Worm (Caenorhabditis elegans): ENCODE results near the gene clc-29.

clc-29 gene

ce11 chrIII:8300860-8301396, 46.8 kb downstream of the clc-29 start:
- TF ChIP-seq unc-39 (tag; optimal IDR thresholded peaks at IDR 0.05) (no peak), saeg-2 (GFP tag; IDR thresholded peaks at IDR 0.05) (no peak)

- peak; percentile 50 for TF ChIP-seq dve-1 (tag; optimal IDR thresholded peaks at IDR 0.05; ENCODE audit: insufficient read depth)
- TF ChIP-seq fkh-10 (GFP tag; optimal IDR thresholded peaks at IDR 0.05): no peak
- TF ChIP-seq nhr-111 (GFP tag; optimal IDR thresholded peaks at IDR 0.05): no peak
- no peak for TF ChIP-seq Y75B8A.6 (GFP tag; IDR thresholded peaks at IDR 0.05)
- peak; percentile 14 for TF ChIP-seq nhr-77 (tag; optimal IDR thresholded peaks at IDR 0.05)
- no peak for TF ChIP-seq lsy-2 (tag; optimal IDR thresholded peaks at IDR 0.05)
- TF ChIP-seq R02D3.7 (tag; optimal IDR thresholded peaks at IDR 0.05): no peak
- TF ChIP-seq mdl-1 (tag; optimal IDR thresholded peaks at IDR 0.05): no peak
- no peak for TF ChIP-seq unc-62 (GFP tag; optimal IDR thresholded peaks at IDR 0.05 in 1 of 2)
- TF ChIP-seq unc-62 (tag; optimal IDR thresholded peaks at IDR 0.05): no peak
- peak; percentile 8 for TF ChIP-seq T20F7.1 (GFP tag; optimal IDR thresholded peaks at IDR 0.05)
- no peak for TF ChIP-seq ZK337.2 (GFP tag; IDR thresholded peaks at IDR 0.05)
- 0 out of 2 replicates have a peak, but pooled peaks have one; percentile 43 for TF ChIP-seq php-3 (GFP tag; IDR thresholded peaks at IDR 0.05)
- no peak for TF ChIP-seq dpl-1 (GFP tag; optimal IDR thresholded peaks at IDR 0.05)
- TF ChIP-seq rbr-2 (tag; optimal IDR thresholded peaks at IDR 0.05): no peak
- TF ChIP-seq hlh-11 (tag; optimal IDR thresholded peaks at IDR 0.05): no peak
- no peak for TF ChIP-seq F37D6.2 (tag; optimal IDR thresholded peaks at IDR 0.05)
- TF ChIP-seq aha-1 (tag): peak; percentile 52
- peak; percentile 67 for TF ChIP-seq pqm-1 (tag; optimal IDR thresholded peaks at IDR 0.05)
- TF ChIP-seq hif-1 (tag; optimal IDR thresholded peaks at IDR 0.05): no peak
- TF ChIP-seq attf-4 (tag; optimal IDR thresholded peaks at IDR 0.05): no peak
- TF ChIP-seq ztf-7 (tag; optimal IDR thresholded peaks at IDR 0.05): no peak
- TF ChIP-seq ztf-11 (tag; optimal IDR thresholded peaks at IDR 0.05): no peak
- no peak for TF ChIP-seq nhr-25 (tag; optimal IDR thresholded peaks at IDR 0.05; ENCODE audit: borderline replicate concordance, insufficient read depth)
- TF ChIP-seq daf-16 (GFP tag; optimal IDR thresholded peaks at IDR 0.05): no peak
- TF ChIP-seq daf-16 (tag; optimal IDR thresholded peaks at IDR 0.05): peak; percentile 62
- no peak for TF ChIP-seq Y48G9A.11 (GFP tag; IDR thresholded peaks at IDR 0.05)
- no peak for TF ChIP-seq lin-13 (GFP tag; optimal IDR thresholded peaks at IDR 0.05)
- no peak for TF ChIP-seq nhr-28 (tag; optimal IDR thresholded peaks at IDR 0.05)
Measured at ce11 chrIII:8299734-8300133, 48.0 kb downstream of the clc-29 start.

DNA sequence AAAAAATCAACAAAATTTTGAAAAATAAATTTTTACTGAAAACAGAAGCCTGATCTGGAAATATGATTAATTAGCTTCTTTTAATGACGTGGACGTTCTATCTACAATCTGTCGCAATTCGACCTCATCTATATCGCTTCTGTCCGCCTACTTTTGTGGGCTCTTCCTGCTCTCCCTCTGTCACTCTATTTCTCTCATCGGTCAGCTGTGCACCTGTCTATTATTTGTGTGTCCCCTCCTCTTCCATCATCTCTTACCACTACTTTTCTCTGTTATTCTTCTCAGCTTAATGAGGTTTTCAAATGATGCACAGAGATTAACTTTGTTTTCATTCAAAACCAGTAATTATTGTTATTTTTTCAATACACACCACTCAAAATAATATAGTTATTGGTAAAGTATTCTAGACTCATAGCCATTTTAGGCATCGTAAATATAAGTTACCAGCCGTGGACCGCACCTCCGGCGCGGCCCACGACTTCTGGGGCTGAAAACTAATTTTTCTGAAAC, 48.6 kb downstream of the clc-29 start:
- TF ChIP-seq Y5F2A.4 (GFP tag; optimal IDR thresholded peaks at IDR 0.05): no peak
- no peak for TF ChIP-seq aly-2 (tag; optimal IDR thresholded peaks at IDR 0.05)
- TF ChIP-seq D1046.2 (GFP tag; IDR thresholded peaks at IDR 0.05): no peak
- no peak for TF ChIP-seq tag-97 (GFP tag; IDR thresholded peaks at IDR 0.05)
- TF ChIP-seq Y105C5A.15 (GFP tag; IDR thresholded peaks at IDR 0.05): no peak
- no peak for TF ChIP-seq skn-1 (tag; optimal IDR thresholded peaks at IDR 0.05)
- TF ChIP-seq T20F7.1 (GFP tag; optimal IDR thresholded peaks at IDR 0.05): no peak
- no peak for TF ChIP-seq zfp-2 (tag; optimal IDR thresholded peaks at IDR 0.05)
- TF ChIP-seq set-16 (GFP tag; IDR thresholded peaks at IDR 0.05): no peak
- TF ChIP-seq dmd-8 (GFP tag; IDR thresholded peaks at IDR 0.05): no peak
- TF ChIP-seq madf-9 (GFP tag; conservative IDR thresholded peaks at IDR 0.05): no peak
- TF ChIP-seq ZK337.2 (GFP tag; IDR thresholded peaks at IDR 0.05): no peak
- no peak for TF ChIP-seq lim-7 (GFP tag; IDR thresholded peaks at IDR 0.05)
- no peak for TF ChIP-seq pqm-1 (tag; optimal IDR thresholded peaks at IDR 0.05)
